Worm (Caenorhabditis elegans): ENCODE results near the gene arcp-1.

The arcp-1 gene

DNA sequence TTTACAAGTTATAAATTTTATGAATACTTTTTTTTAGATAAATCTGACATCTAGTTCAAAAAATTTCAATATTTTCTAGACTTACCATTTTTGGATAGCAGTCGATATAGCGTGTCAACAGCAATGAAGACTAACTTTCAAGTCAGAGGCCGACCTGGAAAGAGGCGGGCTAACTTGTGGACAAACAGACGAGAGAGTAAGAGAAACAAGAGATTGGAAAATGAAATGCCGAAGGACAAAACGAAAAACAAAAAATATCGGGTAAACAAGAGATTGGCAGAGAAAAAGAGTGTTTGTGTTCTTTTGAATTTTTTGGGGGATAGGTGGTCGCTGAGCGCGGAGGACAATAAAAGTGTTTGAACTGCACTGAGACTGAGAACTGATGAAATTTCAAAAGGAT, 14.0 kb upstream of the arcp-1 start, which contains the start of gene lec-4:
Gene lec-4, minus strand, starts transcription at position 154 of the 400 bp plus-strand sequence.
- no peak for TF ChIP-seq elt-1 (tag; optimal IDR thresholded peaks at IDR 0.05; ENCODE audit: borderline replicate concordance, insufficient read depth)
- no peak for TF ChIP-seq ceh-39 (tag; optimal IDR thresholded peaks at IDR 0.05)
- no peak for TF ChIP-seq ztf-11 (tag; optimal IDR thresholded peaks at IDR 0.05)
- no peak for TF ChIP-seq elt-3 (tag; optimal IDR thresholded peaks at IDR 0.05)
- TF ChIP-seq nhr-2 (tag; optimal IDR thresholded peaks at IDR 0.05) = no peak
- TF ChIP-seq M03D4.4 (tag; optimal IDR thresholded peaks at IDR 0.05) = no peak
- no peak for TF ChIP-seq snpc-4 (tag; optimal IDR thresholded peaks at IDR 0.05)
- TF ChIP-seq unc-120 (tag; optimal IDR thresholded peaks at IDR 0.05; ENCODE audit: poor library complexity, severe bottlenecking) = no peak

ce11 chrIII:3768200-3768599, 9.0 kb upstream of the arcp-1 start, which contains the start of gene gmeb-3:
TSS of gene gmeb-3 (plus strand) at chrIII:3768500.
- TF ChIP-seq drap-1 (GFP tag; optimal IDR thresholded peaks at IDR 0.05) (no peak), sptf-1 (tag; optimal IDR thresholded peaks at IDR 0.05) (no peak), nhr-76 (tag; optimal IDR thresholded peaks at IDR 0.05) (no peak), mep-1 (tag; optimal IDR thresholded peaks at IDR 0.05) (no peak), ham-2 (GFP tag; optimal IDR thresholded peaks at IDR 0.05) (no peak), ztf-11 (tag; optimal IDR thresholded peaks at IDR 0.05) (no peak), tbx-8 (GFP tag; optimal IDR thresholded peaks at IDR 0.05) (no peak), ceh-83 (GFP tag; optimal IDR thresholded peaks at IDR 0.05) (no peak), unc-62 (GFP tag; optimal IDR thresholded peaks at IDR 0.05) (no peak), lsy-2 (tag; optimal IDR thresholded peaks at IDR 0.05) (no peak), lin-32 (GFP tag; optimal IDR thresholded peaks at IDR 0.05) (no peak)

DNA sequence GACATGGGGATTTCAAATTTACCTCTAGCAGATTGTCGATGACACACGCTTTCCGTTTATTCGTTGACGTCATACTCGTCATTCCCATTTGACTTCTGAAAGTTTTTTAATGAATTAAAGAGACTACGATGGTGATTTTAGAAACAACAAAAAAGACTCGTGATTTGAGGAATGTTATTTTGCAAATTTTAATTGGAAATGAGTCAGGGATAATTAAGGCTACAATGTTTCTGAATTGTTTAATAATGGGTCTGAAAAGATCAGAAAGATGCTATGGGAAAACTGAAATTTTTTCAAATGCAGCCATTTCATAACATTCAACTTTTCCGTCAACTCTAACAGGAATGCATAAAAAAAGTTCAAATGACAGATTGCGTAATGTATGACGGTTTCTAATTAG, 6.2 kb upstream of the arcp-1 start, which contains the start of gene C44F1.1:
Gene C44F1.1, minus strand, starts transcription at position 101 of the 400 bp plus-strand sequence.
- TF ChIP-seq mab-5 (tag; optimal IDR thresholded peaks at IDR 0.05) (no peak), nhr-237 (tag; optimal IDR thresholded peaks at IDR 0.05) (no peak), mls-2 (tag; optimal IDR thresholded peaks at IDR 0.05) (no peak), zip-8 (tag; optimal IDR thresholded peaks at IDR 0.05) (peak; percentile 34)

DNA sequence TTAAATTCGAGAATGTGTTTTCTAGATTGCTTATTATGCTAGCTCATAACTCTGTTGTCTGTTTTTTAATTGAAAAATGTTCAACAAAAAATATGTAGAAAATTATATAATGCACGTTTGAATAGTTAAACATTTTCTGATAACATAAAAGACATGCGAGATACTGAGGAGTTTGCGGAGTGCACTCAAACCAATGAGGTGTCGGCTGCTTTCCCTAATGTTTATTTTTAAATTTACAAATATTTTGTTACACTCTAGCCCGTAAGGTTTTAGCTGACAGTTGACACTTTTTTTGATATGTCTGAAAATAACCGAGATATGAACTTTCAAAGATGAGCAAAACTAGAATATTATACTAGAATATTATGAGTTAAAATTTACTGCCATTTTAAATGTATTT, 5.4 kb upstream of the arcp-1 start:
- TF ChIP-seq sem-2 (GFP tag; optimal IDR thresholded peaks at IDR 0.05) = no peak
- TF ChIP-seq bed-3 (GFP tag; optimal IDR thresholded peaks at IDR 0.05) = no peak
- no peak for TF ChIP-seq mls-2 (tag; optimal IDR thresholded peaks at IDR 0.05)
- TF ChIP-seq ces-1 (GFP tag; optimal IDR thresholded peaks at IDR 0.05) = no peak
- TF ChIP-seq ceh-43 (GFP tag; optimal IDR thresholded peaks at IDR 0.05) = no peak
- no peak for TF ChIP-seq drap-1 (GFP tag; optimal IDR thresholded peaks at IDR 0.05)
- no peak for TF ChIP-seq blmp-1 (tag; optimal IDR thresholded peaks at IDR 0.05)
- no peak for TF ChIP-seq lin-13 (tag; optimal IDR thresholded peaks at IDR 0.05)
- no peak for TF ChIP-seq ceh-83 (GFP tag; optimal IDR thresholded peaks at IDR 0.05)

ce11 chrIII:3764043-3764442, 4.8 kb upstream of the arcp-1 start:
- TF ChIP-seq ceh-83 (GFP tag; optimal IDR thresholded peaks at IDR 0.05) = no peak
- no peak for TF ChIP-seq M03D4.4 (tag; optimal IDR thresholded peaks at IDR 0.05)
- TF ChIP-seq snpc-4 (tag; optimal IDR thresholded peaks at IDR 0.05) = no peak
- no peak for TF ChIP-seq lin-13 (tag; optimal IDR thresholded peaks at IDR 0.05)
- no peak for TF ChIP-seq sem-2 (GFP tag; optimal IDR thresholded peaks at IDR 0.05)
- no peak for TF ChIP-seq pha-4 (tag; optimal IDR thresholded peaks at IDR 0.05)
- no peak for TF ChIP-seq tbx-8 (GFP tag; optimal IDR thresholded peaks at IDR 0.05)
- TF ChIP-seq mls-2 (tag; optimal IDR thresholded peaks at IDR 0.05) = no peak
- TF ChIP-seq ceh-39 (tag; optimal IDR thresholded peaks at IDR 0.05) = no peak
- no peak for TF ChIP-seq zip-8 (tag; optimal IDR thresholded peaks at IDR 0.05)
- TF ChIP-seq unc-120 (tag; optimal IDR thresholded peaks at IDR 0.05; ENCODE audit: poor library complexity, severe bottlenecking) = no peak
- TF ChIP-seq ceh-43 (GFP tag; optimal IDR thresholded peaks at IDR 0.05) = no peak
- no peak for TF ChIP-seq flh-1 (GFP tag; optimal IDR thresholded peaks at IDR 0.05)

- TF ChIP-seq pha-4 (tag; optimal IDR thresholded peaks at IDR 0.05) (no peak), blmp-1 (tag; optimal IDR thresholded peaks at IDR 0.05) (no peak), lin-13 (tag; optimal IDR thresholded peaks at IDR 0.05) (no peak), nhr-2 (tag; optimal IDR thresholded peaks at IDR 0.05) (no peak), nhr-237 (tag; optimal IDR thresholded peaks at IDR 0.05) (no peak), ceh-83 (GFP tag; optimal IDR thresholded peaks at IDR 0.05) (no peak), lsy-2 (tag; optimal IDR thresholded peaks at IDR 0.05) (no peak), elt-1 (tag; optimal IDR thresholded peaks at IDR 0.05; ENCODE audit: borderline replicate concordance, insufficient read depth) (no peak), snpc-4 (tag; optimal IDR thresholded peaks at IDR 0.05) (no peak), elt-3 (tag; optimal IDR thresholded peaks at IDR 0.05) (no peak), cnd-1 (tag; optimal IDR thresholded peaks at IDR 0.05) (no peak), nhr-28 (tag; optimal IDR thresholded peaks at IDR 0.05) (no peak), nhr-76 (tag; optimal IDR thresholded peaks at IDR 0.05) (no peak), tbx-8 (GFP tag; optimal IDR thresholded peaks at IDR 0.05) (no peak)
These were observed 14.1 kb downstream of the arcp-1 start, which contains the start of gene lin-48 for ce11 chrIII:3745138-3745537. TSS of gene lin-48 (plus strand) at chrIII:3745438.

Data from whole organism, mixed stage, embryonic.